Fruit fly (Drosophila melanogaster) whole organism, wandering third instar larva: Measurements from ENCODE around the gene Spec2.

Experiments
- Abd-B ChIP-seq: fragments of >200 bp; optimal IDR thresholded peaks from 2 replicates; lab custom pipeline; 2017; ENCODE audit warnings: missing biosample characterization, missing genetic modification characterization
- CG32264 ChIP-seq: fragments of 200-800 bp; sonication (Bioruptor generic); optimal IDR thresholded peaks from 2 replicates; lab custom pipeline; 2016; ENCODE audit warnings: missing biosample characterization, missing genetic modification characterization
- CG9705 ChIP-seq: fragments of 200-800 bp; sonication (Bioruptor generic); optimal IDR thresholded peaks from 2 replicates; lab custom pipeline; 2018; ENCODE audit warnings: missing biosample characterization, mild to moderate bottlenecking, missing genetic modification characterization
- CrebA ChIP-seq: fragments of 200-800 bp; sonication (Bioruptor generic); optimal IDR thresholded peaks from 2 replicates; lab custom pipeline; 2016; ENCODE audit warnings: missing biosample characterization, mild to moderate bottlenecking, missing genetic modification characterization, borderline replicate concordance
- Dif ChIP-seq: fragments of 200-275, 200-300 bp; sonication (Bioruptor generic); optimal IDR thresholded peaks from 2 replicates; lab custom pipeline; 2018; ENCODE audit warnings: missing biosample characterization, missing genetic modification characterization; ENCODE audit not compliant: partially characterized antibody
- HLH106 ChIP-seq: fragments of 200-800 bp; optimal IDR thresholded peaks from 3 replicates; lab custom pipeline; 2019; ENCODE audit warnings: missing biosample characterization, mild to moderate bottlenecking, missing genetic modification characterization, moderate library complexity
- Hnf4 ChIP-seq: fragments of 200-800 bp; sonication (Bioruptor generic); optimal IDR thresholded peaks from 2 replicates; lab custom pipeline; 2016; ENCODE audit warnings: missing biosample characterization, mild to moderate bottlenecking, missing genetic modification characterization
- Hr78 ChIP-seq: fragments of >200 bp; optimal IDR thresholded peaks from 2 replicates; lab custom pipeline; 2017; ENCODE audit warnings: missing biosample characterization, missing genetic modification characterization
- Hr83 ChIP-seq: fragments of 200-300 bp; sonication (Bioruptor generic); optimal IDR thresholded peaks from 2 replicates; lab custom pipeline; 2016; ENCODE audit warnings: missing biosample characterization, mild to moderate bottlenecking, missing genetic modification characterization, moderate library complexity; ENCODE audit not compliant: poor library complexity, severe bottlenecking
- Jra ChIP-seq: sonication (Bioruptor generic); optimal IDR thresholded peaks from 2 replicates; lab custom pipeline; 2016; ENCODE audit warnings: missing biosample characterization, missing genetic modification characterization
- Mio ChIP-seq: sonication (Bioruptor generic); optimal IDR thresholded peaks from 2 replicates; lab custom pipeline; 2016; ENCODE audit warnings: missing biosample characterization, missing genetic modification characterization
- Myc ChIP-seq: fragments of >200 bp; optimal IDR thresholded peaks from 2 replicates; lab custom pipeline; 2017
- N ChIP-seq: fragments of >200 bp; optimal IDR thresholded peaks from 2 replicates; lab custom pipeline; 2018; ENCODE audit warnings: missing biosample characterization, missing external identifiers, missing genetic modification characterization
- OdsH ChIP-seq: fragments of 200-800 bp; sonication (Bioruptor generic); optimal IDR thresholded peaks from 2 replicates; lab custom pipeline; 2016; ENCODE audit warnings: missing biosample characterization, mild to moderate bottlenecking, missing genetic modification characterization
- Rel ChIP-seq, 2 experiments: fragments of 200-800 bp; sonication (Bioruptor generic) in 1 of 2; optimal IDR thresholded peaks; 2 replicates in 1 of 2; 3 replicates in 1 of 2; lab custom pipeline; 2016 to 2019; ENCODE audit warnings: mild to moderate bottlenecking in 2 of 2, missing biosample characterization in 2 of 2, missing genetic modification characterization in 2 of 2, moderate library complexity in 1 of 2
- Sp1 ChIP-seq: fragments of 200-800 bp; sonication (Bioruptor generic); optimal IDR thresholded peaks from 3 replicates; lab custom pipeline; 2019; ENCODE audit warnings: missing biosample characterization, mild to moderate bottlenecking, missing genetic modification characterization, moderate library complexity
- Vsx2 ChIP-seq: fragments of 200-300, 225-300 bp; sonication (Bioruptor generic); optimal IDR thresholded peaks from 2 replicates; lab custom pipeline; 2018; ENCODE audit warnings: missing biosample characterization, missing genetic modification characterization; ENCODE audit not compliant: partially characterized antibody
- br ChIP-seq: fragments of 200-800 bp; sonication (Bioruptor generic); optimal IDR thresholded peaks from 2 replicates; lab custom pipeline; 2016; ENCODE audit warnings: missing biosample characterization, missing genetic modification characterization
- brk ChIP-seq: fragments of 200-800 bp; sonication (Bioruptor generic); optimal IDR thresholded peaks from 2 replicates; lab custom pipeline; 2016; ENCODE audit warnings: missing biosample characterization, mild to moderate bottlenecking, missing genetic modification characterization
- dl ChIP-seq, 2 experiments: fragments of 175-275, 200-275 bp in 1 of 2; fragments of 200-275 bp in 1 of 2; sonication (Bioruptor generic); optimal IDR thresholded peaks; lab custom pipeline; 2018; ENCODE audit warnings: mild to moderate bottlenecking in 2 of 2, missing biosample characterization in 2 of 2, missing genetic modification characterization in 2 of 2, moderate library complexity in 2 of 2; ENCODE audit not compliant: partially characterized antibody in 2 of 2, insufficient read depth in 1 of 2
- dmrt93B ChIP-seq: fragments of 200-800 bp; sonication (Bioruptor generic); optimal IDR thresholded peaks from 2 replicates; lab custom pipeline; 2018; ENCODE audit warnings: missing biosample characterization, mild to moderate bottlenecking, missing genetic modification characterization
- dsf ChIP-seq: sonication (Bioruptor generic); optimal IDR thresholded peaks from 2 replicates; lab custom pipeline; 2016; ENCODE audit warnings: missing biosample characterization, missing genetic modification characterization, borderline replicate concordance
- foxo ChIP-seq, 2 experiments: fragments of 200-800 bp; sonication (Bioruptor generic); optimal IDR thresholded peaks; 2 replicates in 1 of 2; 3 replicates in 1 of 2; lab custom pipeline; 2016 to 2017; ENCODE audit warnings: missing biosample characterization in 2 of 2, missing genetic modification characterization in 2 of 2
- fru ChIP-seq: fragments of 200-800 bp; sonication (Bioruptor generic); optimal IDR thresholded peaks from 3 replicates; lab custom pipeline; 2016; ENCODE audit warnings: missing biosample characterization, mild to moderate bottlenecking, missing genetic modification characterization
- jim ChIP-seq: fragments of 175-275, 200-325 bp; sonication (Bioruptor generic); optimal IDR thresholded peaks from 2 replicates; lab custom pipeline; 2016; ENCODE audit warnings: missing biosample characterization, mild to moderate bottlenecking, missing genetic modification characterization
- lola ChIP-seq: fragments of >200 bp; optimal IDR thresholded peaks from 2 replicates; lab custom pipeline; 2017; ENCODE audit warnings: missing biosample characterization, missing genetic modification characterization
- pan ChIP-seq: fragments of >200 bp; optimal IDR thresholded peaks from 2 replicates; lab custom pipeline; 2017
- psq ChIP-seq: fragments of 200-800 bp; sonication (Bioruptor generic); optimal IDR thresholded peaks from 3 replicates; lab custom pipeline; 2017; ENCODE audit warnings: missing biosample characterization, mild to moderate bottlenecking, missing genetic modification characterization, moderate library complexity
- rgr ChIP-seq: fragments of 200-800 bp; sonication (Bioruptor generic); optimal IDR thresholded peaks from 3 replicates; lab custom pipeline; 2016; ENCODE audit warnings: missing biosample characterization, mild to moderate bottlenecking, missing genetic modification characterization
- sage ChIP-seq: fragments of 200-800 bp; sonication (Bioruptor generic); optimal IDR thresholded peaks from 2 replicates; lab custom pipeline; 2016; ENCODE audit warnings: missing biosample characterization, mild to moderate bottlenecking, missing genetic modification characterization
- sv ChIP-seq: fragments of 200-800 bp; sonication (Bioruptor generic); optimal IDR thresholded peaks from 3 replicates; lab custom pipeline; 2016; ENCODE audit warnings: missing biosample characterization, missing genetic modification characterization
- tai ChIP-seq: sonication (Bioruptor generic); optimal IDR thresholded peaks from 2 replicates; lab custom pipeline; 2016; ENCODE audit warnings: missing biosample characterization, missing genetic modification characterization
- usp ChIP-seq: fragments of >200 bp; optimal IDR thresholded peaks from 2 replicates; lab custom pipeline; 2017; ENCODE audit warnings: missing biosample characterization, missing genetic modification characterization
- woc ChIP-seq: sonication (Bioruptor generic); optimal IDR thresholded peaks from 2 replicates; lab custom pipeline; 2016; ENCODE audit warnings: missing biosample characterization, mild to moderate bottlenecking, missing genetic modification characterization

Gene Spec2

dm6 chr3R:5573883-5574282 lies 50.0 kb downstream of the Spec2 start:
- no peak for TF ChIP-seq HLH106 (tag; lab: Kevin White, UChicago)
- no peak for TF ChIP-seq sv
- TF ChIP-seq br (GFP tag; lab: Kevin White, UChicago): peak; percentile 4
- no peak for TF ChIP-seq pan (lab: Kevin White, UChicago)
- TF ChIP-seq Rel (GFP tag; optimal IDR thresholded peaks at IDR 0.05; lab: Kevin White, UChicago): no peak
- no peak for TF ChIP-seq Rel (tag; optimal IDR thresholded peaks at IDR 0.05; lab: Kevin White, UChicago)
- TF ChIP-seq dmrt93B: no peak
- TF ChIP-seq Hr78: no peak
- TF ChIP-seq, all 38 proteins: peak for 1

dm6 chr3R:5572900-5573665 lies 50.8 kb downstream of the Spec2 start:
- TF ChIP-seq Hnf4 (no peak), pan (lab: Kevin White, UChicago) (no peak), Sp1 (GFP tag; lab: Kevin White, UChicago) (peak; percentile 37), fru (GFP tag; lab: Kevin White, UChicago) (peak; percentile 2), HLH106 (tag; lab: Kevin White, UChicago) (peak; percentile 30), woc (peak; percentile 20), Abd-B (GFP tag; lab: Kevin White, UChicago) (no peak), jim (GFP tag; lab: Kevin White, UChicago) (no peak), Jra (no peak), foxo (GFP tag; optimal IDR thresholded peaks at IDR 0.05; lab: Kevin White, UChicago) (peak in 1 of 2 experiments; percentile 26), Myc (lab: Kevin White, UChicago) (no peak)

dm6 chr3R:5571756-5572155 lies 52.2 kb downstream of the Spec2 start:
- no peak for TF ChIP-seq Hnf4
- TF ChIP-seq Rel (GFP tag; optimal IDR thresholded peaks at IDR 0.05; lab: Kevin White, UChicago): no peak
- TF ChIP-seq Rel (tag; optimal IDR thresholded peaks at IDR 0.05; lab: Kevin White, UChicago): peak; percentile 28

- TF ChIP-seq Vsx2 (no peak), CG32264 (GFP tag; lab: Kevin White, UChicago) (no peak), dmrt93B (no peak), brk (GFP tag; lab: Kevin White, UChicago) (no peak), pan (lab: Kevin White, UChicago) (no peak)
These were observed 52.5 kb downstream of the Spec2 start for dm6 chr3R:5571437-5571750.

dm6 chr3R:5570635-5571436 lies 53.1 kb downstream of the Spec2 start, which contains the start of gene CRMP:
Gene CRMP (plus strand): TSS chr3R:5571108.
- TF ChIP-seq Hr78: no peak
- TF ChIP-seq sage (GFP tag; lab: Kevin White, UChicago): no peak
- TF ChIP-seq usp (GFP tag; lab: Kevin White, UChicago): no peak
- TF ChIP-seq OdsH: no peak
- no peak for TF ChIP-seq CG9705 (GFP tag; lab: Kevin White, UChicago)
- peak in 1 of 2 experiments; percentile 11 for TF ChIP-seq foxo (GFP tag; optimal IDR thresholded peaks at IDR 0.05; lab: Kevin White, UChicago)

- no peak for TF ChIP-seq sage (GFP tag; lab: Kevin White, UChicago)
- no peak for TF ChIP-seq dmrt93B
- peak; percentile 24 for TF ChIP-seq OdsH
- TF ChIP-seq dl (GFP tag; optimal IDR thresholded peaks at IDR 0.05; lab: Kevin White, UChicago; ENCODE audit: insufficient read depth in 1 of 2, partially characterized antibody in 2 of 2): no peak
- no peak for TF ChIP-seq pan (lab: Kevin White, UChicago)
- peak; percentile 59 for TF ChIP-seq rgr (GFP tag; lab: Kevin White, UChicago)
- TF ChIP-seq N: no peak
- peak; percentile 33 for TF ChIP-seq dsf (GFP tag; lab: Kevin White, UChicago)
- no peak for TF ChIP-seq Dif (GFP tag; lab: Kevin White, UChicago)
- TF ChIP-seq Hr83 (GFP tag; lab: Kevin White, UChicago): peak; percentile 27
- peak; percentile 79 for TF ChIP-seq woc
- TF ChIP-seq br (GFP tag; lab: Kevin White, UChicago): peak; percentile 67
- no peak for TF ChIP-seq Myc (lab: Kevin White, UChicago)
- TF ChIP-seq CG9705 (GFP tag; lab: Kevin White, UChicago): peak; percentile 46
- TF ChIP-seq usp (GFP tag; lab: Kevin White, UChicago): no peak
- TF ChIP-seq lola (GFP tag; lab: Kevin White, UChicago): no peak
- peak; percentile 43 for TF ChIP-seq Jra
- TF ChIP-seq Vsx2: no peak
- TF ChIP-seq CrebA (GFP tag; lab: Kevin White, UChicago): no peak
- no peak for TF ChIP-seq tai (GFP tag; lab: Kevin White, UChicago)
- TF ChIP-seq psq (GFP tag; lab: Kevin White, UChicago): peak; percentile 40
- TF ChIP-seq brk (GFP tag; lab: Kevin White, UChicago): no peak
- TF ChIP-seq Mio (GFP tag; lab: Kevin White, UChicago): no peak
- TF ChIP-seq Sp1 (GFP tag; lab: Kevin White, UChicago): peak; percentile 34
- TF ChIP-seq Abd-B (GFP tag; lab: Kevin White, UChicago): no peak
- no peak for TF ChIP-seq Hr78
- peak; percentile 68 for TF ChIP-seq HLH106 (tag; lab: Kevin White, UChicago)
These were observed 55.3 kb downstream of the Spec2 start, which contains the start of the genes CG2931 and Rheb for dm6 chr3R:5568590-5568989. Gene CG2931 (minus strand): TSS chr3R:5568615. Gene Rheb (plus strand): TSS chr3R:5568921.
